Worm (Caenorhabditis elegans) whole organism, L1 larva: ENCODE measurements around the gene sre-1.

Experiments used
- ceh-8 ChIP-seq: fragments of 200-800 bp; sonication (Bioruptor generic); optimal IDR thresholded peaks from 2 replicates; lab custom pipeline; 2018; ENCODE audit warnings: mild to moderate bottlenecking, missing genetic modification characterization, moderate library complexity, missing compliant biosample characterization
- ets-5 ChIP-seq: fragments of 200-800 bp; sonication (Bioruptor generic); IDR thresholded peaks from 2 replicates; pipeline ENCODE4 v1.3.6; 2022; ENCODE audit warnings: missing genetic modification characterization, missing compliant biosample characterization
- irx-1 ChIP-seq: sonication (generic microtip); optimal IDR thresholded peaks from 2 replicates; lab custom pipeline; 2016; ENCODE audit warnings: missing genetic modification characterization, missing compliant biosample characterization
- lin-13 ChIP-seq: fragments of 150-350 bp; optimal IDR thresholded peaks from 2 replicates; lab custom pipeline; 2014; ENCODE audit warnings: missing biosample characterization, missing genetic modification reagents, missing genetic modification characterization
- lin-39 ChIP-seq: fragments of 150-350 bp; optimal IDR thresholded peaks from 2 replicates; lab custom pipeline; 2014; ENCODE audit warnings: missing biosample characterization, missing genetic modification reagents, missing genetic modification characterization
- snpc-4 ChIP-seq: fragments of 150-350 bp; optimal IDR thresholded peaks from 2 replicates; lab custom pipeline; 2014; ENCODE audit warnings: missing biosample characterization, missing genetic modification characterization
- sup-37 ChIP-seq: fragments of 200-800 bp; sonication (Bioruptor generic); optimal IDR thresholded peaks from 2 replicates; lab custom pipeline; 2018; ENCODE audit warnings: mild to moderate bottlenecking, missing genetic modification characterization, missing compliant biosample characterization
- tbx-2 ChIP-seq: sonication (generic microtip); optimal IDR thresholded peaks from 2 replicates; lab custom pipeline; 2016; ENCODE audit warnings: missing genetic modification characterization, missing compliant biosample characterization
- unc-62 ChIP-seq: fragments of 150-350 bp; optimal IDR thresholded peaks from 2 replicates; lab custom pipeline; 2014; ENCODE audit warnings: missing biosample characterization, missing genetic modification reagents, missing genetic modification characterization
- ztf-11 ChIP-seq, 2 experiments: sonication (generic microtip); optimal IDR thresholded peaks; 2 replicates each; lab custom pipeline; 2016 to 2017; ENCODE audit warnings: missing genetic modification characterization in 2 of 2, missing biosample characterization in 1 of 2, missing compliant biosample characterization in 1 of 2

DNA sequence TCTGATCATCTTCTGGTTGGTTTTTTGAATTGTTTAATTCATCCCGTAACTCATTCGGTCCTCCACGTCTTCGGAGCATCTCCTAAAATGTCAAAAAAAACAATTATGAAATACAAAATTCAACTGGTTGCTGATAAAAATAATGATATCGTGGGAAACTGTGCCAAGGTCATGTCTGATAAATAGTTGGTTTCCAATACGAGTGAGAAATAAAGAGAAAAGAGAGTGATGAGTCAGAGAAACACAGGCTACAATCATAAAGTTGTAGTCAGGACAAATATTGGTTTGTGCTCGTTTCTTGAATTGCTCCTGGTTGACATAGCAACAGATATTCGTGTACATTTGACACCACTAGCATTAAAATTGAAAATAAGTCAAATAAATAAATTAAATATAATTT is 4.4 kb upstream of the sre-1 start, which contains the start of gene B0495.7:
- TF ChIP-seq ztf-11 (tag; optimal IDR thresholded peaks at IDR 0.05; lab: Kevin White, UChicago) (no peak), irx-1 (tag; lab: Kevin White, UChicago) (no peak), tbx-2 (tag; lab: Kevin White, UChicago) (no peak), unc-62 (GFP tag; lab: Kevin White, UChicago) (no peak), snpc-4 (no peak), sup-37 (GFP tag; lab: Kevin White, UChicago) (no peak), lin-39 (tag; lab: Kevin White, UChicago) (no peak), ceh-8 (no peak), lin-13 (GFP tag; lab: Kevin White, UChicago) (no peak), ets-5 (no peak)
